Worm (Caenorhabditis elegans): ENCODE data around the gene K09E2.2.

DNA sequence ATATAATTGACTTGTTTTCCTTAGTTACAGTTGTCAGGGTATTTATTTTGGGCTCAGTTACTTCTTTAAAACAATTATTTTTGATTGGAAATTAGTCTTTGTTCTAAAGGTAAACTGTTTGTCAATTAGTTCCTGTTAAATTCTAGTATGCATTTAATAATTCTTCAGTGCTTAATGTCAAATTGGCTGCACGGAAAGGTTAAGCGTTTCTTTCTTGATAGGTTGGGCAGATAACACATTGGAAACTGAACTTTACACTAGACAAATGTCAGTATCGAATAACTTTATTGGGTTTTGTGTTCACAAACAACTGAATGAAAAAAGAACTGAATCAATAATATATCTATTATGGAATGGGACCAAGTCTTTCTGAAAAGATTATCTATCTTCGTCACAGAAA, 42.0 kb downstream of the K09E2.2 start:
- TF ChIP-seq ces-1 (GFP tag; optimal IDR thresholded peaks at IDR 0.05) (no peak), ceh-83 (GFP tag; optimal IDR thresholded peaks at IDR 0.05) (no peak), elt-1 (tag; optimal IDR thresholded peaks at IDR 0.05; ENCODE audit: borderline replicate concordance, insufficient read depth) (no peak), ztf-11 (tag; optimal IDR thresholded peaks at IDR 0.05) (no peak), unc-39 (tag; optimal IDR thresholded peaks at IDR 0.05) (no peak), nhr-12 (tag; optimal IDR thresholded peaks at IDR 0.05) (no peak), nhr-76 (tag; optimal IDR thresholded peaks at IDR 0.05) (no peak), mab-5 (tag; optimal IDR thresholded peaks at IDR 0.05) (no peak), ham-2 (GFP tag; optimal IDR thresholded peaks at IDR 0.05) (no peak), cnd-1 (tag; optimal IDR thresholded peaks at IDR 0.05) (no peak), snpc-4 (tag; optimal IDR thresholded peaks at IDR 0.05) (no peak), unc-62 (GFP tag; optimal IDR thresholded peaks at IDR 0.05) (no peak), nhr-28 (tag; optimal IDR thresholded peaks at IDR 0.05) (no peak), hlh-1 (tag; optimal IDR thresholded peaks at IDR 0.05) (no peak)
